Fruit fly (Drosophila melanogaster) whole organism, pupa: Measurements from ENCODE around the gene CG5001.

Experiments used
- CG10348 ChIP-seq: fragments of 200-800 bp; sonication (Bioruptor generic); IDR thresholded peaks from 2 replicates; pipeline ENCODE4 v1.3.6; 2022; ENCODE audit warnings: missing biosample characterization, missing genetic modification characterization
- CG12605 ChIP-seq: fragments of 200-800 bp; sonication (Bioruptor generic); IDR thresholded peaks from 2 replicates; pipeline ENCODE4 v1.3.6; 2022; ENCODE audit warnings: missing biosample characterization, missing genetic modification characterization
- CG13204 ChIP-seq: fragments of 200-800 bp; sonication (Bioruptor generic); optimal IDR thresholded peaks from 2 replicates; lab custom pipeline; 2018; ENCODE audit warnings: missing biosample characterization, mild to moderate bottlenecking, missing genetic modification characterization, moderate library complexity
- CG14655 ChIP-seq: fragments of 200-800 bp; sonication (Bioruptor generic); optimal IDR thresholded peaks from 3 replicates; lab custom pipeline; 2017; ENCODE audit warnings: mild to moderate bottlenecking, missing biosample characterization, missing genetic modification reagents, missing genetic modification characterization
- CG15710 ChIP-seq: fragments of 200-800 bp; sonication (Bioruptor generic); optimal IDR thresholded peaks from 2 replicates; lab custom pipeline; 2018; ENCODE audit warnings: missing biosample characterization, mild to moderate bottlenecking, missing genetic modification characterization, moderate library complexity
- CG17806 ChIP-seq: fragments of 200-800 bp; sonication (Bioruptor generic); optimal IDR thresholded peaks from 2 replicates; lab custom pipeline; 2018; ENCODE audit warnings: missing biosample characterization, mild to moderate bottlenecking, missing genetic modification characterization, moderate library complexity
- CG32121 ChIP-seq: fragments of 200-800 bp; sonication (Bioruptor generic); IDR thresholded peaks from 2 replicates; pipeline ENCODE4 v1.3.6; 2022; ENCODE audit warnings: missing biosample characterization, missing genetic modification characterization
- CG34367 ChIP-seq: fragments of 200-800 bp; sonication (Bioruptor generic); optimal IDR thresholded peaks from 2 replicates; lab custom pipeline; 2018; ENCODE audit warnings: missing biosample characterization, mild to moderate bottlenecking, missing genetic modification characterization
- CG4496 ChIP-seq: fragments of 200-800 bp; sonication (Bioruptor generic); IDR thresholded peaks from 3 replicates; pipeline ENCODE4 v1.3.6; 2022; ENCODE audit warnings: missing biosample characterization, missing genetic modification characterization
- CG8159 ChIP-seq: fragments of 200-800 bp; sonication (Bioruptor generic); optimal IDR thresholded peaks from 3 replicates; lab custom pipeline; 2018; ENCODE audit warnings: missing biosample characterization, mild to moderate bottlenecking, missing genetic modification characterization, moderate library complexity
- CG8301 ChIP-seq: fragments of 200-800 bp; sonication (Bioruptor generic); optimal IDR thresholded peaks from 2 replicates; lab custom pipeline; 2018; ENCODE audit warnings: missing biosample characterization, mild to moderate bottlenecking, missing genetic modification characterization
- CG9948 ChIP-seq: fragments of 200-800 bp; sonication (Bioruptor generic); optimal IDR thresholded peaks from 2 replicates; lab custom pipeline; 2018; ENCODE audit warnings: missing biosample characterization, mild to moderate bottlenecking, missing genetic modification characterization, moderate library complexity
- D1 ChIP-seq: fragments of 200-800 bp; sonication (Bioruptor generic); optimal IDR thresholded peaks from 2 replicates; lab custom pipeline; 2018; ENCODE audit warnings: missing biosample characterization, mild to moderate bottlenecking, missing genetic modification characterization, moderate library complexity
- EcR ChIP-seq: fragments of 200-800 bp; sonication (Bioruptor generic); optimal IDR thresholded peaks from 3 replicates; lab custom pipeline; 2019; ENCODE audit warnings: missing biosample characterization, missing genetic modification characterization, mild to moderate bottlenecking, moderate library complexity, missing genetic modification reagents
- Ets98B ChIP-seq: fragments of 200-800 bp; sonication (Bioruptor generic); IDR thresholded peaks from 2 replicates; pipeline ENCODE4 v1.3.6; 2022; ENCODE audit warnings: missing biosample characterization, missing genetic modification characterization
- Pif1A ChIP-seq: fragments of 200-800 bp; sonication (Bioruptor generic); optimal IDR thresholded peaks from 3 replicates; lab custom pipeline; 2016; ENCODE audit warnings: missing biosample characterization, missing genetic modification characterization
- Pif1B ChIP-seq: fragments of 200-800 bp; sonication (Bioruptor generic); optimal IDR thresholded peaks from 3 replicates; lab custom pipeline; 2016; ENCODE audit warnings: missing biosample characterization, missing genetic modification characterization
- Snoo ChIP-seq: fragments of 200-800 bp; sonication (Bioruptor generic); optimal IDR thresholded peaks from 3 replicates; lab custom pipeline; 2017; ENCODE audit warnings: missing biosample characterization, mild to moderate bottlenecking, missing genetic modification characterization, inconsistent platforms
- fd96Ca ChIP-seq: fragments of 200-800 bp; sonication (Bioruptor generic); IDR thresholded peaks from 3 replicates; pipeline ENCODE4 v1.3.6; 2022; ENCODE audit warnings: missing biosample characterization, missing genetic modification characterization
- gl ChIP-seq: fragments of 200-800 bp; sonication (Bioruptor generic); optimal IDR thresholded peaks from 2 replicates; lab custom pipeline; 2018; ENCODE audit warnings: missing biosample characterization, mild to moderate bottlenecking, missing genetic modification characterization
- rn ChIP-seq: fragments of 200-800 bp; sonication (Bioruptor generic); IDR thresholded peaks from 2 replicates; pipeline ENCODE4 v1.3.6; 2022; ENCODE audit warnings: missing biosample characterization, missing genetic modification characterization

CG5001 gene

dm6 chr2L:1214465-1214864 is 28.9 kb downstream of the CG5001 start:
- TF ChIP-seq Snoo = no peak
- peak; percentile 14 for TF ChIP-seq CG8159 (tag; lab: Kevin White, UChicago)

- TF ChIP-seq CG17806 = no peak
- no peak for TF ChIP-seq CG9948 (tag; lab: Kevin White, UChicago)
- TF ChIP-seq EcR (GFP tag; lab: Kevin White, UChicago) = no peak
- TF ChIP-seq CG14655 (GFP tag; lab: Kevin White, UChicago) = no peak
- TF ChIP-seq CG32121 = no peak
- TF ChIP-seq Pif1B = no peak
- no peak for TF ChIP-seq CG34367 (tag; lab: Kevin White, UChicago)
- no peak for TF ChIP-seq fd96Ca
- TF ChIP-seq CG4496 = no peak
- no peak for TF ChIP-seq CG13204
- no peak for TF ChIP-seq D1 (tag; lab: Kevin White, UChicago)
- no peak for TF ChIP-seq rn (GFP tag; lab: Robert Waterston, UW)
- TF ChIP-seq CG8159 (tag; lab: Kevin White, UChicago) = no peak
- no peak for TF ChIP-seq CG15710 (tag; lab: Kevin White, UChicago)
- no peak for TF ChIP-seq CG8301
- TF ChIP-seq, all 21 proteins: peak for 0
Measured at dm6 chr2L:1217033-1217612, 31.6 kb downstream of the CG5001 start.

DNA sequence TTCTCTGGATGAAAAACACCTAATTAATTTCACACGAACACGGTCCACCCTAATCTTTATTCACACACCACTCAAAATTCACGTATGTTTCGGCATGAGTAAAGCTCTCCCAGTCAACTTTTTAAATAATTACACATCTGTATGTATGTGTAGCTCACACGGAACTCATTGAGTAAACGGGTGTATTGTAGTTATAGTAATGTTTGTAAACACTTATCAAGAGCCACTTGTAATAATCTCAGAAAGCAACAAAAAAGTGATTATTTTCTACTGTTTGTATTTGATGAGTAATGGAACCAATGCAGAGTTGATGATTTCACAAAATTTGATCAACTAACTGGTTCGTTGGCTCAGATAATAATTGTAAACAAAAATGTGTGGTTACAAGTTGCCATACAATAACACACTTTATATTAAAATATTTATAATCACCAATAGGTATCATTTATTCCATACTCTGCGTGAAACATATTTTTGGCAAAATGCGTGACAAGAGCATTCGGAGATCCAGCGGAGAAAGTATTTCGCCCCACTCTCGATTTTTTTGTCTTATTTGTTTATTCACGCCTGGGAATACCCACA is 32.4 kb downstream of the CG5001 start:
- TF ChIP-seq Snoo (no peak), Ets98B (GFP tag; lab: Robert Waterston, UW) (no peak), CG9948 (tag; lab: Kevin White, UChicago) (no peak), fd96Ca (no peak)

dm6 chr2L:1218475-1218874 is 32.9 kb downstream of the CG5001 start:
- TF ChIP-seq Ets98B (GFP tag; lab: Robert Waterston, UW) = no peak
- no peak for TF ChIP-seq gl (tag; lab: Kevin White, UChicago)
- no peak for TF ChIP-seq CG34367 (tag; lab: Kevin White, UChicago)
- no peak for TF ChIP-seq CG8159 (tag; lab: Kevin White, UChicago)
- TF ChIP-seq CG8301 = no peak
- TF ChIP-seq CG4496 = no peak
- no peak for TF ChIP-seq EcR (GFP tag; lab: Kevin White, UChicago)
- no peak for TF ChIP-seq CG12605 (GFP tag; lab: Robert Waterston, UW)

dm6 chr2L:1218993-1219392 is 33.4 kb downstream of the CG5001 start, which contains the start of gene CG42329:
CG42329 (plus strand) TSS chr2L:1219293.
- no peak for TF ChIP-seq CG17806
- TF ChIP-seq Ets98B (GFP tag; lab: Robert Waterston, UW) = no peak
- no peak for TF ChIP-seq Pif1B
- no peak for TF ChIP-seq gl (tag; lab: Kevin White, UChicago)
- TF ChIP-seq Snoo = no peak
- no peak for TF ChIP-seq CG10348
- TF ChIP-seq CG15710 (tag; lab: Kevin White, UChicago) = no peak
- no peak for TF ChIP-seq CG12605 (GFP tag; lab: Robert Waterston, UW)
- no peak for TF ChIP-seq fd96Ca
- no peak for TF ChIP-seq CG32121
- no peak for TF ChIP-seq D1 (tag; lab: Kevin White, UChicago)
- no peak for TF ChIP-seq CG8159 (tag; lab: Kevin White, UChicago)
- no peak for TF ChIP-seq CG34367 (tag; lab: Kevin White, UChicago)
- TF ChIP-seq CG14655 (GFP tag; lab: Kevin White, UChicago) = no peak
- no peak for TF ChIP-seq CG13204

DNA sequence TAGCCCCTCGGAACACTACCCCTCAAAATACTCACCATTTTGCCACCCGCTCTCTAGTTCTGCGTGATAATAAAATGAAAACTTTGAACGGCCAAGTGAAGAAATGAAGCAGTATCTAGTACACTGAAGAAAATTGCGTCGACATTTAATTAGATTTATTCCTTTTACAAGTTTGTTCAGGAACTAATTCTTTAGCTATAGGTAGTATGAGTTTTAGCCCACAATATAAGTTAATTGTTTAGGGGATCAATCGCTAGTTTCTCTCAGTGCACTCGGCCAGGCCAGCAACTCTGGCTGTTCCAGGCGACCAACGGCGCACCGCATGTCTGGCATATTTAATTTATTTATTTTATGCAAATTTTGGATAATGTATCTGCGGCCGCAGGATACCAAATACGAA is 45.1 kb downstream of the CG5001 start:
- TF ChIP-seq D1 (tag; lab: Kevin White, UChicago) (no peak), gl (tag; lab: Kevin White, UChicago) (no peak), CG8301 (no peak), Ets98B (GFP tag; lab: Robert Waterston, UW) (no peak), Snoo (no peak), CG14655 (GFP tag; lab: Kevin White, UChicago) (no peak), Pif1B (no peak), CG9948 (tag; lab: Kevin White, UChicago) (no peak), CG4496 (no peak), CG10348 (no peak), CG17806 (no peak), CG13204 (no peak)

- TF ChIP-seq fd96Ca = no peak
- no peak for TF ChIP-seq D1 (tag; lab: Kevin White, UChicago)
- no peak for TF ChIP-seq Pif1A (GFP tag; lab: Kevin White, UChicago)
- no peak for TF ChIP-seq CG14655 (GFP tag; lab: Kevin White, UChicago)
- no peak for TF ChIP-seq Pif1B
- no peak for TF ChIP-seq rn (GFP tag; lab: Robert Waterston, UW)
- no peak for TF ChIP-seq EcR (GFP tag; lab: Kevin White, UChicago)
- no peak for TF ChIP-seq CG10348
- TF ChIP-seq CG4496 = no peak
- TF ChIP-seq CG8159 (tag; lab: Kevin White, UChicago) = no peak
- TF ChIP-seq Ets98B (GFP tag; lab: Robert Waterston, UW) = no peak
- no peak for TF ChIP-seq Snoo
- no peak for TF ChIP-seq CG34367 (tag; lab: Kevin White, UChicago)
- no peak for TF ChIP-seq CG12605 (GFP tag; lab: Robert Waterston, UW)
- no peak for TF ChIP-seq CG9948 (tag; lab: Kevin White, UChicago)
- no peak for TF ChIP-seq gl (tag; lab: Kevin White, UChicago)
- no peak for TF ChIP-seq CG15710 (tag; lab: Kevin White, UChicago)
Measured at dm6 chr2L:1239736-1240135, 54.2 kb downstream of the CG5001 start, which contains the start of gene CG5397. CG5397 (plus strand) TSS chr2L:1240036.
